Fruit fly (Drosophila melanogaster): ENCODE measurements around the gene vir-1.

DNA sequence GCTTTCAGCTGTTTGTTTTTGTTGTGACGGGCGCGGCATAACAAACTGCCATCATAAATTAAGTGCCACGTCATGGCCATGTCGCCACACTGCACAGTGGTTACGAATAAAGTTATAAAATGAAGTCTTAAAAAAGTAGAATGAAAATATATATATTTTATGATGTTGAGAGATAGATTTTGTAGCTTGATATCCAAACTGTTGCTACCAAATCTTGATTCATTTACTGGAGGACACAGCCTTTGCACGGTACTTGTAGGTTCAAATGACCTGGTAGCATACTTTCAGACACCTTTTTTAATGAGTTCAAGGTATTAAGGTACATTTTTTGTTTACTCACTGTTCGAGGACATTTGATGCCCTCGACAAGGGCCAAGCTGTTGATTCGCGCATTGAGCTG, 69.3 kb downstream of the vir-1 start:
- TF ChIP-seq CG8478 (optimal IDR thresholded peaks at IDR 0.05) (no peak), CTCF (optimal IDR thresholded peaks at IDR 0.05) (no peak)

Measured in S2 (cell line).